Fruit fly (Drosophila melanogaster) S2 (cell line): ENCODE data around the gene Uch-L5.

ENCODE experiments used
- CG8478 ChIP-seq: fragments of >200 bp; optimal IDR thresholded peaks from 2 replicates; lab custom pipeline; 2018
- CTCF ChIP-seq, 2 experiments: fragments of >200 bp; optimal IDR thresholded peaks; 2 replicates each; lab custom pipeline; 2018

The Uch-L5 gene

dm6 chr3L:9467267-9467666 lies 9.5 kb downstream of the Uch-L5 start:
- no peak for TF ChIP-seq CG8478 (lab: Kevin White, UChicago)
- TF ChIP-seq CTCF (optimal IDR thresholded peaks at IDR 0.05; lab: Kevin White, UChicago): no peak

dm6 chr3L:9466595-9466994 lies 10.2 kb downstream of the Uch-L5 start:
- TF ChIP-seq CTCF (optimal IDR thresholded peaks at IDR 0.05; lab: Kevin White, UChicago) (no peak), CG8478 (lab: Kevin White, UChicago) (no peak)

- TF ChIP-seq CTCF (optimal IDR thresholded peaks at IDR 0.05; lab: Kevin White, UChicago): no peak
- TF ChIP-seq CG8478 (lab: Kevin White, UChicago): no peak
Measured at dm6 chr3L:9465652-9466244, 11.0 kb downstream of the Uch-L5 start.

- TF ChIP-seq CTCF (optimal IDR thresholded peaks at IDR 0.05; lab: Kevin White, UChicago) (no peak), CG8478 (lab: Kevin White, UChicago) (no peak)
Measured at dm6 chr3L:9462794-9463193, 14.0 kb downstream of the Uch-L5 start.

- TF ChIP-seq CG8478 (lab: Kevin White, UChicago) (no peak), CTCF (optimal IDR thresholded peaks at IDR 0.05; lab: Kevin White, UChicago) (no peak)
Measured at dm6 chr3L:9462247-9462769, 14.5 kb downstream of the Uch-L5 start.

- TF ChIP-seq CTCF (optimal IDR thresholded peaks at IDR 0.05; lab: Kevin White, UChicago) (no peak), CG8478 (lab: Kevin White, UChicago) (no peak)
Measured at dm6 chr3L:9461670-9462246, 15.0 kb downstream of the Uch-L5 start.

dm6 chr3L:9460775-9461491 lies 15.8 kb downstream of the Uch-L5 start, which contains the start of the genes CG3434 and CG44838:
CG3434 (minus strand) TSS chr3L:9460799.
CG44838 (plus strand) TSS chr3L:9461050.
- peak in 1 of 2 experiments; percentile 20 for TF ChIP-seq CTCF (optimal IDR thresholded peaks at IDR 0.05; lab: Kevin White, UChicago)
- TF ChIP-seq CG8478 (lab: Kevin White, UChicago): no peak

dm6 chr3L:9457619-9458092 lies 19.1 kb downstream of the Uch-L5 start, which contains the start of gene CG3437:
CG3437 (minus strand) TSS chr3L:9457669.
- TF ChIP-seq CG8478 (lab: Kevin White, UChicago): no peak
- no peak for TF ChIP-seq CTCF (optimal IDR thresholded peaks at IDR 0.05; lab: Kevin White, UChicago)

dm6 chr3L:9456389-9456788 lies 20.4 kb downstream of the Uch-L5 start:
- TF ChIP-seq CG8478 (lab: Kevin White, UChicago) (no peak), CTCF (optimal IDR thresholded peaks at IDR 0.05; lab: Kevin White, UChicago) (no peak)

- TF ChIP-seq CG8478 (lab: Kevin White, UChicago) (no peak), CTCF (optimal IDR thresholded peaks at IDR 0.05; lab: Kevin White, UChicago) (peak in 1 of 2 experiments; percentile 23)
Measured at dm6 chr3L:9455819-9456388, 20.9 kb downstream of the Uch-L5 start, which contains the start of the genes phol and CG3552. phol (minus strand) TSS chr3L:9456281. CG3552 (plus strand) TSS chr3L:9456318.

dm6 chr3L:9452422-9452821 lies 24.3 kb downstream of the Uch-L5 start:
- TF ChIP-seq CTCF (optimal IDR thresholded peaks at IDR 0.05; lab: Kevin White, UChicago): no peak
- no peak for TF ChIP-seq CG8478 (lab: Kevin White, UChicago)

dm6 chr3L:9451522-9452118 lies 25.1 kb downstream of the Uch-L5 start, which contains the start of the genes CG3448 and ghi:
CG3448 (minus strand) TSS chr3L:9451572.
ghi (plus strand) TSS chr3L:9451876.
- TF ChIP-seq CTCF (optimal IDR thresholded peaks at IDR 0.05; lab: Kevin White, UChicago) (no peak), CG8478 (lab: Kevin White, UChicago) (no peak)

dm6 chr3L:9447239-9447777 lies 29.5 kb downstream of the Uch-L5 start:
- TF ChIP-seq CG8478 (lab: Kevin White, UChicago) (no peak), CTCF (optimal IDR thresholded peaks at IDR 0.05; lab: Kevin White, UChicago) (no peak)
